Worm (Caenorhabditis elegans) whole organism, young adult: Measurements from ENCODE around the gene B0228.1.

Experiments
- B0019.2 ChIP-seq: fragments of 200-800 bp; sonication (Bioruptor generic); conservative IDR thresholded peaks from 2 replicates; pipeline ENCODE4 v1.3.6; 2022; ENCODE audit warnings: missing genetic modification reagents, missing genetic modification characterization, missing compliant biosample characterization
- B0261.1 ChIP-seq: sonication (generic microtip); optimal IDR thresholded peaks from 2 replicates; lab custom pipeline; 2016; ENCODE audit warnings: mild to moderate bottlenecking, missing genetic modification characterization, moderate library complexity, missing compliant biosample characterization
- B0336.3 ChIP-seq: fragments of 200-800 bp; sonication (Bioruptor generic); IDR thresholded peaks from 2 replicates; pipeline ENCODE4 v1.3.6; 2022; ENCODE audit warnings: missing genetic modification characterization, missing compliant biosample characterization
- C17E4.6 ChIP-seq: fragments of 200-800 bp; sonication (Bioruptor generic); IDR thresholded peaks from 2 replicates; pipeline ENCODE4 v1.3.6; 2022; ENCODE audit warnings: missing genetic modification reagents, missing genetic modification characterization, missing compliant biosample characterization
- D2030.7 ChIP-seq: fragments of 200-800 bp; sonication (Bioruptor generic); IDR thresholded peaks from 2 replicates; pipeline ENCODE4 v1.3.6; 2022; ENCODE audit warnings: missing genetic modification reagents, missing genetic modification characterization, missing compliant biosample characterization
- F37B4.10 ChIP-seq: fragments of 200-800 bp; sonication (Bioruptor generic); IDR thresholded peaks from 2 replicates; pipeline ENCODE4 v1.3.6; 2022; ENCODE audit warnings: missing genetic modification characterization, missing compliant biosample characterization
- F49E8.2 ChIP-seq: sonication (generic microtip); optimal IDR thresholded peaks from 3 replicates; lab custom pipeline; 2017; ENCODE audit warnings: missing genetic modification characterization, mild to moderate bottlenecking, missing compliant biosample characterization, antibody characterized with exemption, moderate library complexity; ENCODE audit not compliant: insufficient read depth
- F55B11.4 ChIP-seq: sonication (generic microtip); optimal IDR thresholded peaks from 2 replicates; lab custom pipeline; 2016; ENCODE audit warnings: missing compliant biosample characterization, missing genetic modification characterization, borderline replicate concordance; ENCODE audit not compliant: insufficient read depth
- K12H6.12 ChIP-seq: fragments of 200-800 bp; sonication (Bioruptor generic); optimal IDR thresholded peaks from 2 replicates; lab custom pipeline; 2018; ENCODE audit warnings: mild to moderate bottlenecking, missing genetic modification characterization, missing compliant biosample characterization
- T07F8.4 ChIP-seq: sonication (generic microtip); optimal IDR thresholded peaks from 2 replicates; lab custom pipeline; 2016; ENCODE audit warnings: mild to moderate bottlenecking, missing genetic modification characterization, moderate library complexity, missing compliant biosample characterization
- T26A5.8 ChIP-seq: sonication (generic microtip); optimal IDR thresholded peaks from 2 replicates; lab custom pipeline; 2016; ENCODE audit warnings: missing genetic modification characterization, missing compliant biosample characterization
- ZK185.1 ChIP-seq: sonication (generic microtip); optimal IDR thresholded peaks from 2 replicates; lab custom pipeline; 2016; ENCODE audit warnings: mild to moderate bottlenecking, missing genetic modification characterization, missing compliant biosample characterization; ENCODE audit not compliant: poor library complexity, severe bottlenecking
- ama-1 ChIP-seq, 3 experiments: fragments of 150-350 bp in 1 of 3; sonication (generic microtip) in 2 of 3; optimal IDR thresholded peaks; 2 replicates each; lab custom pipeline; 2014 to 2018; ENCODE audit warnings: missing biosample characterization in 2 of 3, missing genetic modification characterization in 2 of 3, missing genetic modification reagents in 2 of 3
- bed-1 ChIP-seq: fragments of 200-800 bp; sonication (Bioruptor generic); IDR thresholded peaks from 2 replicates; pipeline ENCODE4 v1.3.6; 2022; ENCODE audit warnings: missing genetic modification reagents, missing genetic modification characterization, missing compliant biosample characterization
- cebp-1 ChIP-seq, 2 experiments: fragments of 200-800 bp in 1 of 2; sonication (Bioruptor generic) in 1 of 2; sonication (generic microtip) in 1 of 2; IDR thresholded peaks in 1 of 2; optimal IDR thresholded peaks in 1 of 2; 2 replicates each; pipeline versions ENCODE4 v1.3.6 to Lab custom; 2017 to 2022; ENCODE audit warnings: missing compliant biosample characterization in 2 of 2, missing genetic modification characterization in 2 of 2, mild to moderate bottlenecking in 1 of 2, missing genetic modification reagents in 1 of 2, moderate library complexity in 1 of 2
- ceh-27 ChIP-seq: fragments of 200-800 bp; sonication (Bioruptor generic); optimal IDR thresholded peaks from 2 replicates; lab custom pipeline; 2018; ENCODE audit warnings: mild to moderate bottlenecking, missing genetic modification characterization, moderate library complexity, missing compliant biosample characterization
- ceh-40 ChIP-seq: fragments of 200-800 bp; sonication (Bioruptor generic); IDR thresholded peaks from 2 replicates; pipeline ENCODE4 v1.3.6; 2022; ENCODE audit warnings: missing genetic modification characterization, missing compliant biosample characterization
- ceh-58 ChIP-seq: fragments of 200-800 bp; sonication (Bioruptor generic); IDR thresholded peaks from 2 replicates; pipeline ENCODE4 v1.3.6; 2022; ENCODE audit warnings: missing genetic modification characterization, missing compliant biosample characterization
- ceh-91 ChIP-seq: fragments of 200-800 bp; sonication (Bioruptor generic); IDR thresholded peaks from 2 replicates; pipeline ENCODE4 v1.3.6; 2022; ENCODE audit warnings: missing genetic modification reagents, missing genetic modification characterization, missing compliant biosample characterization
- egl-18 ChIP-seq: fragments of 200-800 bp; sonication (Bioruptor generic); IDR thresholded peaks from 2 replicates; pipeline ENCODE4 v1.3.6; 2022; ENCODE audit warnings: missing genetic modification reagents, missing genetic modification characterization, missing compliant biosample characterization
- egrh-3 ChIP-seq: fragments of 200-800 bp; sonication (Bioruptor generic); IDR thresholded peaks from 2 replicates; pipeline ENCODE4 v1.3.6; 2022; ENCODE audit warnings: missing genetic modification reagents, missing genetic modification characterization, missing compliant biosample characterization
- ets-4 ChIP-seq: fragments of 200-800 bp; sonication (Bioruptor generic); optimal IDR thresholded peaks from 2 replicates; lab custom pipeline; 2018; ENCODE audit warnings: mild to moderate bottlenecking, missing genetic modification characterization, missing compliant biosample characterization
- fkh-3 ChIP-seq: sonication (generic microtip); optimal IDR thresholded peaks from 2 replicates; lab custom pipeline; 2016; ENCODE audit warnings: mild to moderate bottlenecking, missing genetic modification characterization, missing compliant biosample characterization
- lin-26 ChIP-seq: fragments of 200-800 bp; sonication (Bioruptor generic); IDR thresholded peaks from 2 replicates; pipeline ENCODE4 v1.3.6; 2022; ENCODE audit warnings: missing genetic modification reagents, missing genetic modification characterization, missing compliant biosample characterization
- lin-35 ChIP-seq, 3 experiments: fragments of 150-350 bp in 2 of 3; sonication (generic microtip) in 1 of 3; optimal IDR thresholded peaks; 2 replicates each; lab custom pipeline; 2014 to 2018; ENCODE audit warnings: missing biosample characterization in 3 of 3, missing genetic modification characterization in 3 of 3, missing genetic modification reagents in 3 of 3
- lin-54 ChIP-seq: fragments of 200-800 bp; sonication (Bioruptor generic); optimal IDR thresholded peaks from 2 replicates; lab custom pipeline; 2018; ENCODE audit warnings: mild to moderate bottlenecking, missing genetic modification characterization, missing compliant biosample characterization
- lsy-27 ChIP-seq: sonication (generic microtip); optimal IDR thresholded peaks from 2 replicates; lab custom pipeline; 2017; ENCODE audit warnings: missing genetic modification characterization, mild to moderate bottlenecking, missing compliant biosample characterization, antibody characterized with exemption, missing genotype, borderline replicate concordance; ENCODE audit not compliant: insufficient read depth
- madf-6 ChIP-seq: fragments of 200-800 bp; sonication (Bioruptor generic); IDR thresholded peaks from 2 replicates; pipeline ENCODE4 v1.3.6; 2022; ENCODE audit warnings: missing genetic modification reagents, missing genetic modification characterization, missing compliant biosample characterization
- madf-8 ChIP-seq: fragments of 200-800 bp; sonication (Bioruptor generic); conservative IDR thresholded peaks from 2 replicates; pipeline ENCODE4 v1.3.6; 2022; ENCODE audit warnings: missing genetic modification reagents, missing genetic modification characterization, missing compliant biosample characterization
- mcd-1 ChIP-seq: fragments of 200-800 bp; sonication (Bioruptor generic); IDR thresholded peaks from 2 replicates; pipeline ENCODE4 v1.3.6; 2022; ENCODE audit warnings: missing genetic modification reagents, missing genetic modification characterization, missing compliant biosample characterization
- mes-4 ChIP-seq: sonication (generic microtip); optimal IDR thresholded peaks from 2 replicates; lab custom pipeline; 2016; ENCODE audit warnings: missing genotype, missing genetic modification characterization, missing compliant biosample characterization
- nhr-179 ChIP-seq: sonication (generic microtip); optimal IDR thresholded peaks from 2 replicates; lab custom pipeline; 2016; ENCODE audit warnings: mild to moderate bottlenecking, missing genetic modification characterization, missing compliant biosample characterization
- pha-4 ChIP-seq: fragments of 150-350 bp; sonication (generic microtip); optimal IDR thresholded peaks from 2 replicates; lab custom pipeline; 2014; ENCODE audit warnings: missing biosample characterization, missing genetic modification reagents, missing genetic modification characterization
- rec-8 ChIP-seq, 2 experiments: sonication (generic microtip); optimal IDR thresholded peaks; 2 replicates each; lab custom pipeline; 2016; ENCODE audit warnings: mild to moderate bottlenecking in 2 of 2, missing genetic modification characterization in 2 of 2, missing genetic modification reagents in 2 of 2, missing genotype in 2 of 2, missing biosample characterization in 1 of 2, missing compliant biosample characterization in 1 of 2, moderate library complexity in 1 of 2
- rpc-1 ChIP-seq, 2 experiments: fragments of 150-350 bp in 1 of 2; sonication (generic microtip) in 1 of 2; optimal IDR thresholded peaks; 2 replicates each; lab custom pipeline; 2014 to 2018; ENCODE audit warnings: missing biosample characterization in 1 of 2, missing genetic modification characterization in 1 of 2, missing genetic modification reagents in 1 of 2, missing genotype in 1 of 2
- snpc-1.1 ChIP-seq: sonication (generic microtip); optimal IDR thresholded peaks from 2 replicates; lab custom pipeline; 2017; ENCODE audit warnings: missing genetic modification characterization, mild to moderate bottlenecking, missing compliant biosample characterization, antibody characterized with exemption, moderate library complexity, missing genotype, missing genetic modification reagents; ENCODE audit not compliant: insufficient read depth
- snpc-3.4 ChIP-seq: sonication (generic microtip); optimal IDR thresholded peaks from 2 replicates; lab custom pipeline; 2017; ENCODE audit warnings: missing genetic modification characterization, mild to moderate bottlenecking, missing compliant biosample characterization, antibody characterized with exemption, moderate library complexity, missing genotype, missing genetic modification reagents
- tlf-1 ChIP-seq: fragments of 200-800 bp; sonication (Bioruptor generic); optimal IDR thresholded peaks from 2 replicates; lab custom pipeline; 2018; ENCODE audit warnings: mild to moderate bottlenecking, missing genetic modification characterization, missing compliant biosample characterization
- unc-130 ChIP-seq: sonication (generic microtip); optimal IDR thresholded peaks from 2 replicates; lab custom pipeline; 2016; ENCODE audit warnings: missing genetic modification reagents, missing genetic modification characterization, missing compliant biosample characterization
- zfh-2 ChIP-seq: fragments of 200-800 bp; sonication (Bioruptor generic); conservative IDR thresholded peaks from 2 replicates; pipeline ENCODE4 v1.3.6; 2022; ENCODE audit warnings: missing genetic modification reagents, missing genetic modification characterization, missing compliant biosample characterization

Gene B0228.1

ce11 chrII:7765456-7765855 is 10.3 kb downstream of the B0228.1 start, which contains the start of gene srh-39:
srh-39 (minus strand) TSS chrII:7765556.
- no peak for TF ChIP-seq B0261.1 (tag; lab: Kevin White, UChicago)
- TF ChIP-seq madf-8: no peak
- no peak for TF ChIP-seq unc-130 (GFP tag; lab: Kevin White, UChicago)
- no peak for TF ChIP-seq B0019.2 (GFP tag; lab: Robert Waterston, UW)
- TF ChIP-seq pha-4 (tag; lab: Kevin White, UChicago): no peak
- TF ChIP-seq ceh-40 (GFP tag; lab: Robert Waterston, UW): no peak
- no peak for TF ChIP-seq lsy-27 (tag; lab: Kevin White, UChicago)
- no peak for TF ChIP-seq ceh-91
- no peak for TF ChIP-seq F55B11.4
- no peak for TF ChIP-seq lin-54 (GFP tag; lab: Kevin White, UChicago)
- no peak for TF ChIP-seq lin-26 (GFP tag; lab: Robert Waterston, UW)
- TF ChIP-seq D2030.7: no peak
- TF ChIP-seq T07F8.4: no peak
- no peak for TF ChIP-seq cebp-1 (GFP tag; IDR thresholded peaks at IDR 0.05; lab: Robert Waterston, UW)
- no peak for TF ChIP-seq cebp-1 (tag; optimal IDR thresholded peaks at IDR 0.05; lab: Kevin White, UChicago)
- TF ChIP-seq mcd-1 (GFP tag; lab: Robert Waterston, UW): no peak
- no peak for TF ChIP-seq B0336.3
- TF ChIP-seq rpc-1 (optimal IDR thresholded peaks at IDR 0.05; lab: Kevin White, UChicago): no peak
- TF ChIP-seq rpc-1 (tag; optimal IDR thresholded peaks at IDR 0.05; lab: Kevin White, UChicago): no peak
- no peak for TF ChIP-seq snpc-1.1 (tag; lab: Kevin White, UChicago)
- TF ChIP-seq egl-18 (GFP tag; lab: Robert Waterston, UW): no peak

- TF ChIP-seq ZK185.1 (tag; lab: Kevin White, UChicago) (no peak), zfh-2 (GFP tag; lab: Robert Waterston, UW) (no peak)
These were observed 14.1 kb downstream of the B0228.1 start for ce11 chrII:7769254-7769653.

ce11 chrII:7770253-7770652 is 15.1 kb downstream of the B0228.1 start:
- TF ChIP-seq B0261.1 (tag; lab: Kevin White, UChicago) (no peak), ets-4 (no peak), bed-1 (GFP tag; lab: Robert Waterston, UW) (no peak), ZK185.1 (tag; lab: Kevin White, UChicago) (no peak), snpc-3.4 (tag; lab: Kevin White, UChicago) (no peak), egrh-3 (GFP tag; lab: Robert Waterston, UW) (no peak), tlf-1 (GFP tag; lab: Kevin White, UChicago) (no peak), madf-6 (GFP tag; lab: Robert Waterston, UW) (no peak), ceh-27 (no peak), B0019.2 (GFP tag; lab: Robert Waterston, UW) (no peak), F37B4.10 (GFP tag; lab: Robert Waterston, UW) (no peak), T26A5.8 (tag; lab: Kevin White, UChicago) (no peak), K12H6.12 (tag; lab: Kevin White, UChicago) (no peak)
- TF ChIP-seq, all 124 proteins: peak for 0

- no peak for TF ChIP-seq C17E4.6 (GFP tag; lab: Robert Waterston, UW)
- no peak for TF ChIP-seq egrh-3 (GFP tag; lab: Robert Waterston, UW)
- no peak for TF ChIP-seq unc-130 (GFP tag; lab: Kevin White, UChicago)
- no peak for TF ChIP-seq lin-35 (GFP tag; optimal IDR thresholded peaks at IDR 0.05; lab: Kevin White, UChicago)
- TF ChIP-seq ceh-58 (GFP tag; lab: Robert Waterston, UW): no peak
- no peak for TF ChIP-seq fkh-3
- TF ChIP-seq ama-1 (optimal IDR thresholded peaks at IDR 0.05; lab: Kevin White, UChicago): no peak
- TF ChIP-seq ama-1 (GFP tag; optimal IDR thresholded peaks at IDR 0.05; lab: Kevin White, UChicago): no peak
- no peak for TF ChIP-seq cebp-1 (GFP tag; IDR thresholded peaks at IDR 0.05; lab: Robert Waterston, UW)
- TF ChIP-seq cebp-1 (tag; optimal IDR thresholded peaks at IDR 0.05; lab: Kevin White, UChicago): no peak
- TF ChIP-seq B0336.3: no peak
- no peak for TF ChIP-seq rec-8 (tag; optimal IDR thresholded peaks at IDR 0.05; lab: Kevin White, UChicago)
- no peak for TF ChIP-seq F49E8.2 (tag; lab: Kevin White, UChicago)
- TF ChIP-seq ets-4: no peak
- no peak for TF ChIP-seq mes-4 (tag; lab: Kevin White, UChicago)
- TF ChIP-seq nhr-179 (tag; lab: Kevin White, UChicago): no peak
These were observed 16.8 kb downstream of the B0228.1 start, which contains the start of gene C06A8.8 for ce11 chrII:7771917-7772316. C06A8.8 (minus strand) TSS chrII:7772017.
